Worm (Caenorhabditis elegans) whole organism, L2 larva: Measurements from ENCODE around the gene F15D4.6.

ENCODE experiments used
- ZK546.5 ChIP-seq: sonication (generic microtip); optimal IDR thresholded peaks from 2 replicates; lab custom pipeline; 2017; ENCODE audit warnings: missing biosample characterization, missing genetic modification characterization
- alr-1 ChIP-seq: fragments of 150-350 bp; optimal IDR thresholded peaks from 2 replicates; lab custom pipeline; 2014; ENCODE audit warnings: missing biosample characterization, missing genetic modification characterization
- ama-1 ChIP-seq: fragments of 150-350 bp; optimal IDR thresholded peaks from 2 replicates; lab custom pipeline; 2018; ENCODE audit warnings: inconsistent platforms
- blmp-1 ChIP-seq: sonication (generic microtip); optimal IDR thresholded peaks from 2 replicates; lab custom pipeline; 2017; ENCODE audit warnings: missing genetic modification characterization, mild to moderate bottlenecking, missing compliant biosample characterization, antibody characterized with exemption, moderate library complexity; ENCODE audit not compliant: insufficient read depth
- elt-3 ChIP-seq: sonication (generic microtip); optimal IDR thresholded peaks from 2 replicates; lab custom pipeline; 2017; ENCODE audit warnings: missing biosample characterization, missing genetic modification characterization
- lin-13 ChIP-seq: fragments of 150-350 bp; optimal IDR thresholded peaks from 2 replicates; lab custom pipeline; 2014; ENCODE audit warnings: missing biosample characterization, missing genetic modification reagents, missing genetic modification characterization
- lin-39 ChIP-seq: fragments of 150-350 bp; optimal IDR thresholded peaks from 2 replicates; lab custom pipeline; 2014; ENCODE audit warnings: missing biosample characterization, missing genetic modification reagents, missing genetic modification characterization
- lsy-2 ChIP-seq, 2 experiments: fragments of 150-350 bp in 1 of 2; sonication (generic microtip) in 1 of 2; optimal IDR thresholded peaks; 2 replicates each; lab custom pipeline; 2014 to 2017; ENCODE audit warnings: missing biosample characterization in 2 of 2, missing genetic modification characterization in 2 of 2
- nhr-21 ChIP-seq: fragments of 150-350 bp; optimal IDR thresholded peaks from 2 replicates; lab custom pipeline; 2014; ENCODE audit warnings: missing biosample characterization, missing genetic modification characterization
- unc-39 ChIP-seq: fragments of 150-350 bp; optimal IDR thresholded peaks from 2 replicates; lab custom pipeline; 2014; ENCODE audit warnings: missing biosample characterization, missing genetic modification characterization
- unc-62 ChIP-seq: fragments of 150-350 bp; optimal IDR thresholded peaks from 2 replicates; lab custom pipeline; 2014; ENCODE audit warnings: missing biosample characterization, missing genetic modification reagents, missing genetic modification characterization

- TF ChIP-seq blmp-1 (tag; lab: Kevin White, UChicago): no peak
- no peak for TF ChIP-seq lin-13 (GFP tag; lab: Kevin White, UChicago)
- TF ChIP-seq lin-39 (tag; lab: Kevin White, UChicago): no peak
- no peak for TF ChIP-seq alr-1
- no peak for TF ChIP-seq nhr-21 (tag; lab: Kevin White, UChicago)
- TF ChIP-seq lsy-2 (tag; optimal IDR thresholded peaks at IDR 0.05; lab: Kevin White, UChicago): no peak
- TF ChIP-seq ama-1: no peak
- no peak for TF ChIP-seq elt-3 (tag; lab: Kevin White, UChicago)
- TF ChIP-seq unc-62 (GFP tag; lab: Kevin White, UChicago): no peak
- TF ChIP-seq unc-39: no peak
- TF ChIP-seq ZK546.5 (tag; lab: Kevin White, UChicago): no peak
Measured at ce11 chrII:13297935-13298334, 48.9 kb downstream of the F15D4.6 start.
